Fruit fly (Drosophila melanogaster) Kc167 (cell line): ENCODE results near the gene brv3.

Source experiments
- insv ChIP-seq: fragments of >200 bp; optimal IDR thresholded peaks from 3 replicates; lab custom pipeline; 2018; ENCODE audit warnings: missing external identifiers
- psq ChIP-seq: fragments of >200 bp; optimal IDR thresholded peaks from 2 replicates; lab custom pipeline; 2017; ENCODE audit warnings: missing external identifiers

- TF ChIP-seq psq (lab: Kevin White, UChicago), result no peak
- TF ChIP-seq insv, result no peak
Observed at dm6 chrX:2617417-2617816, 7.0 kb downstream of the brv3 start.
